Fruit fly (Drosophila melanogaster): ENCODE measurements around the gene jumu.

jumu gene

dm6 chr3R:10356563-10357363, 6.8 kb downstream of the jumu start (continued):
- TF ChIP-seq ap (GFP tag; IDR thresholded peaks at IDR 0.05) (no peak), CG30020 (tag; optimal IDR thresholded peaks at IDR 0.05) (peak; percentile 25), CG11093 (GFP tag; IDR thresholded peaks at IDR 0.05) (peak; percentile 49; the same call in 1 of the 3 replicates), tap (tag; optimal IDR thresholded peaks at IDR 0.05) (peak; percentile 83), Oli (tag; optimal IDR thresholded peaks at IDR 0.05) (peak; percentile 80), lbe (GFP tag; optimal IDR thresholded peaks at IDR 0.05) (peak; percentile 82), mam (GFP tag; optimal IDR thresholded peaks at IDR 0.05) (peak; percentile 65), CG11398 (GFP tag; optimal IDR thresholded peaks at IDR 0.05) (peak; percentile 49), CG15269 (tag; optimal IDR thresholded peaks at IDR 0.05) (peak; percentile 79), trem (tag; optimal IDR thresholded peaks at IDR 0.05) (peak; percentile 75), CrebB (tag; optimal IDR thresholded peaks at IDR 0.05) (peak; percentile 44), dan (GFP tag; IDR thresholded peaks at IDR 0.05) (no peak), CG16813 (GFP tag; IDR thresholded peaks at IDR 0.05; ENCODE audit: partially characterized antibody) (no peak), CG5953 (GFP tag; IDR thresholded peaks at IDR 0.05) (no peak), D19A (tag; optimal IDR thresholded peaks at IDR 0.05) (peak; percentile 73), row (GFP tag; IDR thresholded peaks at IDR 0.05) (no peak), Dek (tag; optimal IDR thresholded peaks at IDR 0.05) (peak; percentile 84), CG9437 (GFP tag; optimal IDR thresholded peaks at IDR 0.05) (peak; percentile 67), CHES-1-like (GFP tag; optimal IDR thresholded peaks at IDR 0.05) (peak; percentile 67), cas (GFP tag; IDR thresholded peaks at IDR 0.05) (no peak), Six4 (GFP tag; optimal IDR thresholded peaks at IDR 0.05) (peak; percentile 65), shn (GFP tag; optimal IDR thresholded peaks at IDR 0.05) (peak; percentile 65), oc (tag; optimal IDR thresholded peaks at IDR 0.05) (peak; percentile 79), CG3065 (GFP tag; optimal IDR thresholded peaks at IDR 0.05) (peak; percentile 19), CG1792 (GFP tag; optimal IDR thresholded peaks at IDR 0.05) (peak; percentile 58), repo (GFP tag; optimal IDR thresholded peaks at IDR 0.05) (peak; percentile 37), ci (GFP tag; IDR thresholded peaks at IDR 0.05) (no peak), schlank (tag; optimal IDR thresholded peaks at IDR 0.05) (no peak), CG3163 (GFP tag; optimal IDR thresholded peaks at IDR 0.05) (peak; percentile 58), CG17361 (GFP tag; IDR thresholded peaks at IDR 0.05) (no peak), CG18011 (GFP tag; optimal IDR thresholded peaks at IDR 0.05) (peak; percentile 46), sqz (GFP tag; optimal IDR thresholded peaks at IDR 0.05) (peak; percentile 84), CG12104 (GFP tag; optimal IDR thresholded peaks at IDR 0.05) (peak; percentile 81), nau (GFP tag; optimal IDR thresholded peaks at IDR 0.05) (no peak), CG7928 (GFP tag; optimal IDR thresholded peaks at IDR 0.05) (peak; percentile 40), D (optimal IDR thresholded peaks at IDR 0.05) (no peak), D (GFP tag; optimal IDR thresholded peaks at IDR 0.05) (peak; percentile 67), CG12391 (tag; optimal IDR thresholded peaks at IDR 0.05) (peak; percentile 90), CG10267 (tag; optimal IDR thresholded peaks at IDR 0.05) (peak; percentile 86), vvl (GFP tag; IDR thresholded peaks at IDR 0.05) (no peak), tup (GFP tag; optimal IDR thresholded peaks at IDR 0.05) (peak; percentile 58), CG10543 (GFP tag; optimal IDR thresholded peaks at IDR 0.05) (peak; percentile 46), Mrtf (GFP tag; IDR thresholded peaks at IDR 0.05) (no peak), CG6854 (GFP tag; optimal IDR thresholded peaks at IDR 0.05) (peak; percentile 81), caup (GFP tag; optimal IDR thresholded peaks at IDR 0.05; ENCODE audit: severe bottlenecking) (peak; percentile 77), H2.0 (GFP tag; IDR thresholded peaks at IDR 0.05) (no peak; the same call in 1 of the 2 replicates), Asciz (GFP tag; optimal IDR thresholded peaks at IDR 0.05) (peak; percentile 70), CG7839 (tag; optimal IDR thresholded peaks at IDR 0.05) (peak; percentile 84), fd64A (GFP tag; optimal IDR thresholded peaks at IDR 0.05) (no peak)
